Worm (Caenorhabditis elegans) whole organism, L3 larva: ENCODE data around the gene ZC266.1.

ENCODE experiments used
- ama-1 ChIP-seq: fragments of 150-350 bp; optimal IDR thresholded peaks from 2 replicates; lab custom pipeline; 2018
- elt-3 ChIP-seq, 3 experiments: fragments of 150-350 bp in 1 of 3; sonication (generic microtip) in 2 of 3; optimal IDR thresholded peaks; 2 replicates in 2 of 3; 4 replicates in 1 of 3; lab custom pipeline; 2014 to 2017; ENCODE audit warnings: missing biosample characterization in 3 of 3, missing genetic modification characterization in 3 of 3
- fos-1 ChIP-seq: fragments of 150-350 bp; optimal IDR thresholded peaks from 2 replicates; lab custom pipeline; 2014; ENCODE audit warnings: missing biosample characterization, missing genetic modification characterization
- lin-15B ChIP-seq: fragments of 150-350 bp; optimal IDR thresholded peaks from 2 replicates; lab custom pipeline; 2014; ENCODE audit warnings: missing biosample characterization, missing genetic modification characterization
- mdl-1 ChIP-seq: fragments of 150-350 bp; optimal IDR thresholded peaks from 2 replicates; lab custom pipeline; 2014; ENCODE audit warnings: missing biosample characterization, missing genetic modification characterization
- nhr-11 ChIP-seq: fragments of 150-350 bp; optimal IDR thresholded peaks from 2 replicates; lab custom pipeline; 2014; ENCODE audit warnings: missing biosample characterization, missing genetic modification characterization
- nhr-237 ChIP-seq: fragments of 150-350 bp; optimal IDR thresholded peaks from 2 replicates; lab custom pipeline; 2014; ENCODE audit warnings: missing biosample characterization, missing genetic modification characterization
- nhr-76 ChIP-seq: fragments of 150-350 bp; sonication (generic microtip); optimal IDR thresholded peaks from 5 replicates; lab custom pipeline; 2014; ENCODE audit warnings: missing biosample characterization, missing genetic modification characterization
- nhr-77 ChIP-seq: fragments of 150-350 bp; optimal IDR thresholded peaks from 2 replicates; lab custom pipeline; 2014; ENCODE audit warnings: missing biosample characterization, missing genetic modification characterization
- snpc-4 ChIP-seq: fragments of 150-350 bp; optimal IDR thresholded peaks from 2 replicates; lab custom pipeline; 2014; ENCODE audit warnings: missing biosample characterization, missing genetic modification characterization
- tbx-2 ChIP-seq: sonication (generic microtip); optimal IDR thresholded peaks from 2 replicates; lab custom pipeline; 2016; ENCODE audit warnings: mild to moderate bottlenecking, missing genetic modification characterization, missing compliant biosample characterization
- unc-62 ChIP-seq: fragments of 150-350 bp; sonication (generic microtip); optimal IDR thresholded peaks from 4 replicates; lab custom pipeline; 2014; ENCODE audit warnings: missing biosample characterization, missing genetic modification reagents, missing genetic modification characterization

ce11 chrV:4665651-4666050 lies 34.4 kb downstream of the ZC266.1 start, which contains the start of gene srx-73:
- TF ChIP-seq nhr-77 (tag; lab: Kevin White, UChicago) (no peak), snpc-4 (tag; lab: Kevin White, UChicago) (no peak), nhr-237 (no peak), ama-1 (lab: Kevin White, UChicago) (no peak), mdl-1 (tag; lab: Kevin White, UChicago) (no peak), elt-3 (tag; optimal IDR thresholded peaks at IDR 0.05; lab: Kevin White, UChicago) (no peak), unc-62 (GFP tag; lab: Kevin White, UChicago) (no peak), tbx-2 (tag; lab: Kevin White, UChicago) (no peak), fos-1 (no peak), nhr-76 (tag; lab: Kevin White, UChicago) (no peak), nhr-11 (tag; lab: Kevin White, UChicago) (no peak), lin-15B (tag; lab: Kevin White, UChicago) (no peak)
